Fruit fly (Drosophila melanogaster) whole organism, embryonic: ENCODE data around the gene CG15296.

Source experiments
- CG10565 ChIP-seq: fragments of 200-800 bp; sonication (Bioruptor generic); optimal IDR thresholded peaks from 3 replicates; lab custom pipeline; 2016; ENCODE audit warnings: missing biosample characterization, mild to moderate bottlenecking, missing genetic modification characterization
- CG11085 ChIP-seq: fragments of 200-800 bp; sonication (Bioruptor generic); IDR thresholded peaks from 2 replicates; pipeline ENCODE4 v1.3.6; 2022; ENCODE audit warnings: missing biosample characterization, missing genetic modification characterization
- CG11504 ChIP-seq: fragments of 200-800 bp; sonication (Bioruptor generic); optimal IDR thresholded peaks from 3 replicates; lab custom pipeline; 2019; ENCODE audit warnings: missing biosample characterization, mild to moderate bottlenecking, missing genetic modification characterization, moderate library complexity
- CG11723 ChIP-seq: fragments of 200-800 bp; sonication (Bioruptor generic); optimal IDR thresholded peaks from 2 replicates; lab custom pipeline; 2017; ENCODE audit warnings: missing biosample characterization, mild to moderate bottlenecking, missing genetic modification characterization
- CG12391 ChIP-seq: fragments of 200-800 bp; sonication (Bioruptor generic); optimal IDR thresholded peaks from 3 replicates; lab custom pipeline; 2018; ENCODE audit warnings: missing biosample characterization, mild to moderate bottlenecking, missing genetic modification characterization, moderate library complexity
- CG12744 ChIP-seq: fragments of 200-800 bp; sonication (Bioruptor generic); optimal IDR thresholded peaks from 2 replicates; lab custom pipeline; 2016; ENCODE audit warnings: missing biosample characterization, missing genetic modification characterization
- CG13287 ChIP-seq: fragments of 200-800 bp; sonication (Bioruptor generic); IDR thresholded peaks from 2 replicates; pipeline ENCODE4 v1.3.6; 2022; ENCODE audit warnings: missing biosample characterization, missing genetic modification characterization; ENCODE audit not compliant: partially characterized antibody
- CG17612 ChIP-seq: fragments of 200-800 bp; sonication (Bioruptor generic); IDR thresholded peaks from 2 replicates; pipeline ENCODE4 v1.3.6; 2022; ENCODE audit warnings: missing biosample characterization, missing genetic modification characterization
- CG1832 ChIP-seq: fragments of 200-800 bp; sonication (Bioruptor generic); optimal IDR thresholded peaks from 2 replicates; lab custom pipeline; 2017; ENCODE audit warnings: missing biosample characterization, mild to moderate bottlenecking, missing genetic modification characterization, inconsistent platforms
- CG2202 ChIP-seq: fragments of 200-800 bp; sonication (Bioruptor generic); optimal IDR thresholded peaks from 2 replicates; lab custom pipeline; 2018; ENCODE audit warnings: missing biosample characterization, mild to moderate bottlenecking, missing genetic modification characterization
- CG30431 ChIP-seq: fragments of 200-800 bp; sonication (Bioruptor generic); optimal IDR thresholded peaks from 2 replicates; lab custom pipeline; 2017; ENCODE audit warnings: missing biosample characterization, missing genetic modification characterization
- CG3163 ChIP-seq: fragments of 200-800 bp; sonication (Bioruptor generic); optimal IDR thresholded peaks from 3 replicates; lab custom pipeline; 2016; ENCODE audit warnings: missing biosample characterization, missing genetic modification characterization
- CG32532 ChIP-seq: fragments of 200-800 bp; sonication (Bioruptor generic); IDR thresholded peaks from 2 replicates; pipeline ENCODE4 v1.3.6; 2022; ENCODE audit warnings: missing biosample characterization, missing genetic modification characterization
- CG42726 ChIP-seq: fragments of 200-800 bp; sonication (Bioruptor generic); IDR thresholded peaks from 2 replicates; pipeline ENCODE4 v1.3.6; 2022; ENCODE audit warnings: missing biosample characterization, missing genetic modification characterization; ENCODE audit not compliant: partially characterized antibody
- CG5245 ChIP-seq: fragments of 200-800 bp; sonication (Bioruptor generic); optimal IDR thresholded peaks from 3 replicates; lab custom pipeline; 2016; ENCODE audit warnings: missing biosample characterization, missing genetic modification characterization
- CG7271 ChIP-seq: fragments of 200-800 bp; sonication (Bioruptor generic); optimal IDR thresholded peaks from 2 replicates; lab custom pipeline; 2018; ENCODE audit warnings: missing biosample characterization, mild to moderate bottlenecking, missing genetic modification characterization, moderate library complexity
- CG9215 ChIP-seq: fragments of 200-800 bp; sonication (Bioruptor generic); IDR thresholded peaks from 2 replicates; pipeline ENCODE4 v1.3.6; 2022; ENCODE audit warnings: missing biosample characterization, missing genetic modification characterization
- CG9797 ChIP-seq: fragments of 200-800 bp; sonication (Bioruptor generic); optimal IDR thresholded peaks from 3 replicates; lab custom pipeline; 2018; ENCODE audit warnings: missing biosample characterization, mild to moderate bottlenecking, missing genetic modification characterization
- CkIIα-i1 ChIP-seq: fragments of 200-800 bp; sonication (Bioruptor generic); IDR thresholded peaks from 2 replicates; pipeline ENCODE4 v1.3.6; 2022; ENCODE audit warnings: missing biosample characterization, missing genetic modification characterization
- CrebB ChIP-seq: fragments of 200-800 bp; sonication (Bioruptor generic); optimal IDR thresholded peaks from 3 replicates; lab custom pipeline; 2018; ENCODE audit warnings: missing biosample characterization, mild to moderate bottlenecking, missing genetic modification characterization
- Dll ChIP-seq: fragments of 200-800 bp; sonication (Bioruptor generic); IDR thresholded peaks from 4 replicates; pipeline ENCODE4 v1.3.6; 2022; ENCODE audit warnings: missing biosample characterization, missing genetic modification characterization; ENCODE audit not compliant: partially characterized antibody
- Doc3 ChIP-seq: fragments of 200-800 bp; sonication (Bioruptor generic); IDR thresholded peaks from 3 replicates; pipeline ENCODE4 v1.3.6; 2022; ENCODE audit warnings: missing biosample characterization, missing genetic modification characterization; ENCODE audit not compliant: partially characterized antibody
- Gsc ChIP-seq: fragments of 200-800 bp; sonication (Bioruptor generic); IDR thresholded peaks from 2 replicates; pipeline ENCODE4 v1.3.6; 2022; ENCODE audit warnings: missing biosample characterization, missing genetic modification characterization
- H2.0 ChIP-seq: fragments of 200-800 bp; sonication (Bioruptor generic); IDR thresholded peaks from 2 replicates; pipeline ENCODE4 v1.3.6; 2022; ENCODE audit warnings: missing biosample characterization, missing genetic modification characterization
- Hey ChIP-seq: fragments of 200-800 bp; sonication (Bioruptor generic); optimal IDR thresholded peaks from 3 replicates; lab custom pipeline; 2018; ENCODE audit warnings: missing biosample characterization, mild to moderate bottlenecking, missing genetic modification characterization
- Jarid2 ChIP-seq: fragments of 200-800 bp; sonication (Bioruptor generic); optimal IDR thresholded peaks from 3 replicates; lab custom pipeline; 2017; ENCODE audit warnings: mild to moderate bottlenecking, missing biosample characterization, missing genetic modification reagents, missing genetic modification characterization
- Mes4 ChIP-seq: fragments of 200-800 bp; sonication (Bioruptor generic); optimal IDR thresholded peaks from 2 replicates; lab custom pipeline; 2016; ENCODE audit warnings: missing biosample characterization, missing genetic modification characterization
- Mrtf ChIP-seq: fragments of 200-800 bp; sonication (Bioruptor generic); IDR thresholded peaks from 3 replicates; pipeline ENCODE4 v1.3.6; 2022; ENCODE audit warnings: missing biosample characterization, missing genetic modification characterization
- NK7.1 ChIP-seq: fragments of 200-800 bp; sonication (Bioruptor generic); optimal IDR thresholded peaks from 3 replicates; lab custom pipeline; 2016; ENCODE audit warnings: missing biosample characterization, missing genetic modification characterization
- Nf-YA ChIP-seq: fragments of 200-800 bp; sonication (Bioruptor generic); IDR thresholded peaks from 2 replicates; pipeline ENCODE4 v1.3.6; 2022; ENCODE audit warnings: missing biosample characterization, missing genetic modification characterization
- Sry-β ChIP-seq: fragments of 200-800 bp; sonication (Bioruptor generic); optimal IDR thresholded peaks from 2 replicates; lab custom pipeline; 2018; ENCODE audit warnings: missing biosample characterization, mild to moderate bottlenecking, missing genetic modification characterization, moderate library complexity
- TFAM ChIP-seq: fragments of 200-800 bp; sonication (Bioruptor generic); optimal IDR thresholded peaks from 2 replicates; lab custom pipeline; 2017; ENCODE audit warnings: missing biosample characterization, missing genetic modification characterization, inconsistent platforms
- Taf1 ChIP-seq: fragments of 200-800 bp; sonication (Bioruptor generic); IDR thresholded peaks from 2 replicates; pipeline ENCODE4 v1.3.6; 2022; ENCODE audit warnings: missing biosample characterization, missing genetic modification characterization
- br ChIP-seq: fragments of >200 bp; optimal IDR thresholded peaks from 2 replicates; lab custom pipeline; 2017
- caup ChIP-seq: fragments of 200-800 bp; sonication (Bioruptor generic); optimal IDR thresholded peaks from 3 replicates; lab custom pipeline; 2017; ENCODE audit warnings: missing biosample characterization, mild to moderate bottlenecking, missing genetic modification characterization, moderate library complexity; ENCODE audit not compliant: severe bottlenecking
- cg ChIP-seq: fragments of 200-800 bp; sonication (Bioruptor generic); optimal IDR thresholded peaks from 3 replicates; lab custom pipeline; 2019; ENCODE audit warnings: missing biosample characterization, mild to moderate bottlenecking, missing genetic modification characterization, moderate library complexity
- eve ChIP-seq, 2 experiments: fragments of >200 bp; optimal IDR thresholded peaks; 2 replicates each; lab custom pipeline; 2017; ENCODE audit warnings: missing biosample characterization in 2 of 2, missing genetic modification characterization in 2 of 2
- exex ChIP-seq: fragments of 200-800 bp; sonication (Bioruptor generic); optimal IDR thresholded peaks from 4 replicates; lab custom pipeline; 2018; ENCODE audit warnings: missing biosample characterization, mild to moderate bottlenecking, missing genetic modification characterization, moderate library complexity
- fd64A ChIP-seq: fragments of 200-800 bp; sonication (Bioruptor generic); optimal IDR thresholded peaks from 3 replicates; lab custom pipeline; 2018; ENCODE audit warnings: missing biosample characterization, mild to moderate bottlenecking, missing genetic modification characterization
- gce ChIP-seq: fragments of 200-800 bp; sonication (Bioruptor generic); IDR thresholded peaks from 3 replicates; pipeline ENCODE4 v1.3.6; 2022; ENCODE audit warnings: missing biosample characterization, missing genetic modification characterization
- gcm2 ChIP-seq: fragments of 200-800 bp; sonication (Bioruptor generic); optimal IDR thresholded peaks from 2 replicates; lab custom pipeline; 2016; ENCODE audit warnings: missing biosample characterization, missing genetic modification characterization
- gt ChIP-seq: fragments of 200-800 bp; sonication (Bioruptor generic); IDR thresholded peaks from 2 replicates; pipeline ENCODE4 v1.3.6; 2022; ENCODE audit warnings: missing biosample characterization, missing genetic modification characterization
- jigr1 ChIP-seq: fragments of 200-800 bp; sonication (Bioruptor generic); IDR thresholded peaks from 3 replicates; pipeline ENCODE4 v1.3.6; 2022; ENCODE audit warnings: missing biosample characterization, missing genetic modification characterization
- jing ChIP-seq: fragments of 200-800 bp; sonication (Bioruptor generic); optimal IDR thresholded peaks from 2 replicates; lab custom pipeline; 2018; ENCODE audit warnings: missing biosample characterization, mild to moderate bottlenecking, missing genetic modification characterization
- odd ChIP-seq: fragments of 200-800 bp; sonication (Bioruptor generic); optimal IDR thresholded peaks from 2 replicates; lab custom pipeline; 2017; ENCODE audit warnings: missing biosample characterization, mild to moderate bottlenecking, missing genetic modification characterization
- ranshi ChIP-seq: fragments of 200-800 bp; sonication (Bioruptor generic); IDR thresholded peaks from 2 replicates; pipeline ENCODE4 v1.3.6; 2022; ENCODE audit warnings: missing biosample characterization, missing genetic modification characterization
- rib ChIP-seq: fragments of 200-800 bp; sonication (Bioruptor generic); IDR thresholded peaks from 2 replicates; pipeline ENCODE4 v1.3.6; 2022; ENCODE audit warnings: missing biosample characterization, missing genetic modification characterization
- salm ChIP-seq: fragments of 200-800 bp; sonication (Bioruptor generic); optimal IDR thresholded peaks from 2 replicates; lab custom pipeline; 2018; ENCODE audit warnings: missing biosample characterization, mild to moderate bottlenecking, missing genetic modification characterization
- slbo ChIP-seq: fragments of 200-800 bp; sonication (Bioruptor generic); IDR thresholded peaks from 2 replicates; pipeline ENCODE4 v1.3.6; 2022; ENCODE audit warnings: missing biosample characterization, missing genetic modification characterization
- so ChIP-seq: fragments of 200-800 bp; sonication (Bioruptor generic); IDR thresholded peaks from 3 replicates; pipeline ENCODE4 v1.3.6; 2022; ENCODE audit warnings: missing biosample characterization, missing genetic modification characterization
- stwl ChIP-seq: fragments of 200-800 bp; sonication (Bioruptor generic); optimal IDR thresholded peaks from 3 replicates; lab custom pipeline; 2018; ENCODE audit warnings: missing biosample characterization, mild to moderate bottlenecking, missing genetic modification characterization, moderate library complexity

CG15296 gene

DNA sequence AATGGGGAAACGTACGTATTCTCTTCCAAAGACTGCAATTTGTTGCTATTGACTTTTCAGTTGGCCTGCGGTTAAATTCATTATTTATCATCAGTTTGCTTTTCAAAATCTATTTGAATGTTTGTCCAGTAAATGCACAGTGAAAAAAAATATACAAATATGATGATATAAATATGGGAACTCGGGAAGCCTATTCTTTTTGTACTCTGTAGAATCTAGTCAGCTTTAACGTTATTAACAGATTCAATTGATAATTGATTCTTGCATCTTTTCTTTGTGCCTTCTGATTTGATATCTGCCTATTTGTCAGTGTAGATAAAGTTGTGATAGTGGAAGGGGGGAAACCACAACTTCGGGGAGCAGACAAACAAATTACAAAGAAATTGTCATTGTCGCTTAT lies 23.1 kb downstream of the CG15296 start (continued):
- TF ChIP-seq CG13287 (no peak), CG30431 (GFP tag; lab: Kevin White, UChicago) (peak; percentile 44), Jarid2 (GFP tag; lab: Kevin White, UChicago) (no peak), gce (GFP tag; lab: Robert Waterston, UW) (peak; percentile 66; the same call in 1 of the 3 replicates), CG11504 (tag; lab: Kevin White, UChicago) (peak; percentile 80), CG12744 (peak; percentile 19), caup (GFP tag; lab: Kevin White, UChicago) (peak; percentile 4), CG10565 (no peak), CG32532 (no peak), so (no peak), stwl (no peak), CG2202 (tag; lab: Kevin White, UChicago) (peak; percentile 46), CG42726 (GFP tag; lab: Robert Waterston, UW) (no peak), jigr1 (GFP tag; lab: Robert Waterston, UW) (no peak), Mes4 (no peak), CG5245 (GFP tag; lab: Kevin White, UChicago) (peak; percentile 36), salm (tag; lab: Kevin White, UChicago) (peak; percentile 38), H2.0 (peak; percentile 51; the same call in 1 of the 2 replicates), jing (GFP tag; lab: Kevin White, UChicago) (peak; percentile 52), fd64A (GFP tag; lab: Kevin White, UChicago) (no peak), Doc3 (GFP tag; lab: Robert Waterston, UW) (no peak), CkIIα-i1 (no peak), CrebB (tag; lab: Kevin White, UChicago) (no peak), Sry-β (GFP tag; lab: Kevin White, UChicago) (no peak), TFAM (GFP tag; lab: Kevin White, UChicago) (no peak), gcm2 (GFP tag; lab: Kevin White, UChicago) (no peak), Hey (tag; lab: Kevin White, UChicago) (no peak), CG12391 (tag; lab: Kevin White, UChicago) (peak; percentile 73), CG11723 (GFP tag; lab: Kevin White, UChicago) (peak; percentile 24), Dll (GFP tag; lab: Robert Waterston, UW) (no peak), cg (no peak), Taf1 (no peak), rib (GFP tag; lab: Robert Waterston, UW) (no peak), Gsc (GFP tag; lab: Robert Waterston, UW) (no peak), Nf-YA (GFP tag; lab: Robert Waterston, UW) (0 out of 2 replicates have a peak, but pooled peaks have one; percentile 43), CG1832 (GFP tag; lab: Kevin White, UChicago) (no peak), CG3163 (GFP tag; lab: Kevin White, UChicago) (no peak), CG9215 (GFP tag; lab: Robert Waterston, UW) (no peak; the same call in 1 of the 2 replicates), exex (no peak), CG7271 (tag; lab: Kevin White, UChicago) (no peak), eve (GFP tag; optimal IDR thresholded peaks at IDR 0.05; lab: Kevin White, UChicago) (peak in 1 of 2 experiments; percentile 71), slbo (GFP tag; lab: Robert Waterston, UW) (peak; percentile 21; the same call in 1 of the 2 replicates), CG17612 (0 out of 2 replicates have a peak, but pooled peaks have one; percentile 12), Mrtf (GFP tag; lab: Robert Waterston, UW) (peak; percentile 61; the same call in 2 of the 3 replicates), odd (GFP tag; lab: Kevin White, UChicago) (peak; percentile 26), ranshi (0 out of 2 replicates have a peak, but pooled peaks have one; percentile 45), br (lab: Kevin White, UChicago) (no peak), CG9797 (GFP tag; lab: Kevin White, UChicago) (no peak), gt (GFP tag; lab: Robert Waterston, UW) (0 out of 2 replicates have a peak, but pooled peaks have one; percentile 18), CG11085 (GFP tag; lab: Robert Waterston, UW) (no peak), NK7.1 (no peak)
